Fruit fly (Drosophila melanogaster) whole organism, embryonic: Measurements from ENCODE around the gene kek6.

ENCODE experiments used
- B-H2 ChIP-seq: fragments of 200-800 bp; sonication (Bioruptor generic); optimal IDR thresholded peaks from 2 replicates; lab custom pipeline; 2018; ENCODE audit warnings: missing biosample characterization, mild to moderate bottlenecking, missing genetic modification characterization
- Bteb2 ChIP-seq: fragments of 200-800 bp; sonication (Bioruptor generic); optimal IDR thresholded peaks from 2 replicates; lab custom pipeline; 2016; ENCODE audit warnings: missing biosample characterization, missing genetic modification characterization
- CG10366 ChIP-seq: fragments of 200-800 bp; sonication (Bioruptor generic); IDR thresholded peaks from 2 replicates; pipeline ENCODE4 v1.3.6; 2022; ENCODE audit warnings: missing biosample characterization, missing genetic modification characterization
- CG11093 ChIP-seq: fragments of 200-800 bp; sonication (Bioruptor generic); IDR thresholded peaks from 3 replicates; pipeline ENCODE4 v1.3.6; 2022; ENCODE audit warnings: missing biosample characterization, missing genetic modification characterization
- CG11398 ChIP-seq: fragments of 200-800 bp; sonication (Bioruptor generic); optimal IDR thresholded peaks from 2 replicates; lab custom pipeline; 2016; ENCODE audit warnings: missing biosample characterization, missing genetic modification characterization
- CG12236 ChIP-seq: fragments of 200-800 bp; sonication (Bioruptor generic); optimal IDR thresholded peaks from 2 replicates; lab custom pipeline; 2016; ENCODE audit warnings: missing biosample characterization, missing genetic modification characterization
- CG12391 ChIP-seq: fragments of 200-800 bp; sonication (Bioruptor generic); optimal IDR thresholded peaks from 3 replicates; lab custom pipeline; 2018; ENCODE audit warnings: missing biosample characterization, mild to moderate bottlenecking, missing genetic modification characterization, moderate library complexity
- CG12942 ChIP-seq: fragments of 200-800 bp; sonication (Bioruptor generic); optimal IDR thresholded peaks from 3 replicates; lab custom pipeline; 2016; ENCODE audit warnings: missing biosample characterization, missing genetic modification characterization
- CG14050 ChIP-seq: fragments of 200-800 bp; sonication (Bioruptor generic); IDR thresholded peaks from 3 replicates; pipeline ENCODE4 v1.3.6; 2022; ENCODE audit warnings: missing biosample characterization, missing genetic modification characterization
- CG15269 ChIP-seq: fragments of 200-800 bp; sonication (Bioruptor generic); optimal IDR thresholded peaks from 2 replicates; lab custom pipeline; 2018; ENCODE audit warnings: missing biosample characterization, mild to moderate bottlenecking, missing genetic modification characterization, moderate library complexity
- CG15514 ChIP-seq: fragments of 200-800 bp; sonication (Bioruptor generic); optimal IDR thresholded peaks from 3 replicates; lab custom pipeline; 2017; ENCODE audit warnings: missing biosample characterization, missing genetic modification characterization, mild to moderate bottlenecking, moderate library complexity, missing genetic modification reagents
- CG16815 ChIP-seq: fragments of 200-800 bp; sonication (Bioruptor generic); optimal IDR thresholded peaks from 3 replicates; lab custom pipeline; 2017; ENCODE audit warnings: missing biosample characterization, mild to moderate bottlenecking, missing genetic modification characterization
- CG17802 ChIP-seq: fragments of 200-800 bp; sonication (Bioruptor generic); optimal IDR thresholded peaks from 2 replicates; lab custom pipeline; 2018; ENCODE audit warnings: missing biosample characterization, mild to moderate bottlenecking, missing genetic modification characterization, moderate library complexity
- CG2129 ChIP-seq: fragments of 200-800 bp; sonication (Bioruptor generic); IDR thresholded peaks from 2 replicates; pipeline ENCODE4 v1.3.6; 2022; ENCODE audit warnings: missing biosample characterization, missing genetic modification characterization; ENCODE audit not compliant: partially characterized antibody
- CG3163 ChIP-seq: fragments of 200-800 bp; sonication (Bioruptor generic); optimal IDR thresholded peaks from 3 replicates; lab custom pipeline; 2016; ENCODE audit warnings: missing biosample characterization, missing genetic modification characterization
- CG32532 ChIP-seq: fragments of 200-800 bp; sonication (Bioruptor generic); IDR thresholded peaks from 2 replicates; pipeline ENCODE4 v1.3.6; 2022; ENCODE audit warnings: missing biosample characterization, missing genetic modification characterization
- CG32767 ChIP-seq: fragments of 200-800 bp; sonication (Bioruptor generic); IDR thresholded peaks from 2 replicates; pipeline ENCODE4 v1.3.6; 2022; ENCODE audit warnings: missing biosample characterization, missing genetic modification characterization
- CG4730 ChIP-seq: fragments of 200-800 bp; sonication (Bioruptor generic); IDR thresholded peaks from 2 replicates; pipeline ENCODE4 v1.3.6; 2022; ENCODE audit warnings: missing biosample characterization, missing genetic modification characterization
- CG7372 ChIP-seq: fragments of 200-800 bp; sonication (Bioruptor generic); IDR thresholded peaks from 2 replicates; pipeline ENCODE4 v1.3.6; 2022; ENCODE audit warnings: missing biosample characterization, missing genetic modification characterization
- CG8290 ChIP-seq, 3 experiments: fragments of 200-800 bp; sonication (Bioruptor generic); optimal IDR thresholded peaks; 2 replicates each; lab custom pipeline; 2016 to 2019; ENCODE audit warnings: missing biosample characterization in 3 of 3, missing genetic modification characterization in 3 of 3, mild to moderate bottlenecking in 2 of 3, moderate library complexity in 1 of 3
- CG8388 ChIP-seq: fragments of 200-800 bp; sonication (Bioruptor generic); optimal IDR thresholded peaks from 2 replicates; lab custom pipeline; 2019; ENCODE audit warnings: missing biosample characterization, mild to moderate bottlenecking, missing genetic modification characterization, moderate library complexity
- Camta ChIP-seq: fragments of 200-800 bp; sonication (Bioruptor generic); optimal IDR thresholded peaks from 2 replicates; lab custom pipeline; 2016; ENCODE audit warnings: missing biosample characterization, missing genetic modification characterization
- CrebB ChIP-seq: fragments of 200-800 bp; sonication (Bioruptor generic); optimal IDR thresholded peaks from 3 replicates; lab custom pipeline; 2018; ENCODE audit warnings: missing biosample characterization, mild to moderate bottlenecking, missing genetic modification characterization
- D19A ChIP-seq: fragments of 200-800 bp; optimal IDR thresholded peaks from 3 replicates; lab custom pipeline; 2019; ENCODE audit warnings: missing biosample characterization, mild to moderate bottlenecking, missing genetic modification characterization, moderate library complexity
- Dp ChIP-seq: fragments of 200-800 bp; sonication (Bioruptor generic); optimal IDR thresholded peaks from 2 replicates; lab custom pipeline; 2018; ENCODE audit warnings: missing biosample characterization, mild to moderate bottlenecking, missing genetic modification characterization, moderate library complexity
- ERR ChIP-seq: fragments of 200-800 bp; sonication (Bioruptor generic); optimal IDR thresholded peaks from 2 replicates; lab custom pipeline; 2016; ENCODE audit warnings: missing biosample characterization, missing genetic modification characterization
- HHEX ChIP-seq: fragments of 200-800 bp; sonication (Bioruptor generic); optimal IDR thresholded peaks from 3 replicates; lab custom pipeline; 2017; ENCODE audit warnings: missing biosample characterization, mild to moderate bottlenecking, missing genetic modification characterization, missing genetic modification reagents
- Hr78 ChIP-seq, 2 experiments: fragments of 200-800 bp in 1 of 2; fragments of >200 bp in 1 of 2; sonication (Bioruptor generic) in 1 of 2; optimal IDR thresholded peaks; 2 replicates each; lab custom pipeline; 2017 to 2019; ENCODE audit warnings: missing biosample characterization in 2 of 2, missing genetic modification characterization in 2 of 2, mild to moderate bottlenecking in 1 of 2, moderate library complexity in 1 of 2
- MBD-R2 ChIP-seq: fragments of 200-800 bp; sonication (Bioruptor generic); IDR thresholded peaks from 2 replicates; pipeline ENCODE4 v1.3.6; 2022; ENCODE audit warnings: missing biosample characterization, missing genetic modification characterization
- Rfx ChIP-seq: fragments of 200-800 bp; sonication (Bioruptor generic); IDR thresholded peaks from 2 replicates; pipeline ENCODE4 v1.3.6; 2022; ENCODE audit warnings: missing biosample characterization, missing genetic modification characterization
- Taf1 ChIP-seq: fragments of 200-800 bp; sonication (Bioruptor generic); IDR thresholded peaks from 2 replicates; pipeline ENCODE4 v1.3.6; 2022; ENCODE audit warnings: missing biosample characterization, missing genetic modification characterization
- bbx ChIP-seq: fragments of 200-800 bp; sonication (Bioruptor generic); IDR thresholded peaks from 2 replicates; pipeline ENCODE4 v1.3.6; 2022; ENCODE audit warnings: missing biosample characterization, missing genetic modification characterization; ENCODE audit not compliant: partially characterized antibody
- chm ChIP-seq: fragments of 200-800 bp; sonication (Bioruptor generic); IDR thresholded peaks from 2 replicates; pipeline ENCODE4 v1.3.6; 2022; ENCODE audit warnings: missing biosample characterization, missing genetic modification characterization
- crp ChIP-seq, 2 experiments: fragments of 200-800 bp; sonication (Bioruptor generic); optimal IDR thresholded peaks; 2 replicates in 1 of 2; 3 replicates in 1 of 2; lab custom pipeline; 2017; ENCODE audit warnings: missing biosample characterization in 2 of 2, missing genetic modification characterization in 2 of 2, mild to moderate bottlenecking in 1 of 2, moderate library complexity in 1 of 2
- dmrt99B ChIP-seq: fragments of 200-800 bp; sonication (Bioruptor generic); optimal IDR thresholded peaks from 2 replicates; lab custom pipeline; 2018; ENCODE audit warnings: missing biosample characterization, mild to moderate bottlenecking, missing genetic modification characterization, moderate library complexity
- en ChIP-seq: fragments of 200-800 bp; sonication (Bioruptor generic); optimal IDR thresholded peaks from 2 replicates; lab custom pipeline; 2016; ENCODE audit warnings: missing biosample characterization, missing genetic modification characterization
- eve ChIP-seq, 2 experiments: fragments of >200 bp; optimal IDR thresholded peaks; 2 replicates each; lab custom pipeline; 2017; ENCODE audit warnings: missing biosample characterization in 2 of 2, missing genetic modification characterization in 2 of 2
- exex ChIP-seq: fragments of 200-800 bp; sonication (Bioruptor generic); optimal IDR thresholded peaks from 4 replicates; lab custom pipeline; 2018; ENCODE audit warnings: missing biosample characterization, mild to moderate bottlenecking, missing genetic modification characterization, moderate library complexity
- eyg ChIP-seq: fragments of 200-800 bp; sonication (Bioruptor generic); optimal IDR thresholded peaks from 3 replicates; lab custom pipeline; 2016; ENCODE audit warnings: missing biosample characterization, missing genetic modification characterization
- fu2 ChIP-seq: fragments of 200-800 bp; sonication (Bioruptor generic); optimal IDR thresholded peaks from 2 replicates; lab custom pipeline; 2016; ENCODE audit warnings: missing biosample characterization, missing genetic modification characterization
- gsb ChIP-seq: fragments of 200-800 bp; sonication (Bioruptor generic); IDR thresholded peaks from 2 replicates; pipeline ENCODE4 v1.3.6; 2022; ENCODE audit warnings: missing biosample characterization, missing genetic modification characterization
- hkb ChIP-seq, 2 experiments: fragments of 200-800 bp in 1 of 2; fragments of >200 bp in 1 of 2; sonication (Bioruptor generic) in 1 of 2; IDR thresholded peaks in 1 of 2; optimal IDR thresholded peaks in 1 of 2; 2 replicates each; pipeline versions ENCODE4 v1.3.6 to Lab custom; 2017 to 2022; ENCODE audit warnings: missing biosample characterization in 1 of 2, missing genetic modification characterization in 1 of 2
- lov ChIP-seq, 2 experiments: fragments of 200-800 bp in 1 of 2; fragments of >200 bp in 1 of 2; sonication (Bioruptor generic) in 1 of 2; IDR thresholded peaks in 1 of 2; optimal IDR thresholded peaks in 1 of 2; 2 replicates in 1 of 2; 3 replicates in 1 of 2; pipeline versions ENCODE4 v1.3.6 to Lab custom; 2017 to 2022; ENCODE audit warnings: missing biosample characterization in 1 of 2, missing genetic modification characterization in 1 of 2
- nau ChIP-seq: fragments of 200-800 bp; sonication (Bioruptor generic); optimal IDR thresholded peaks from 3 replicates; lab custom pipeline; 2017; ENCODE audit warnings: missing biosample characterization, mild to moderate bottlenecking, missing genetic modification characterization, missing genetic modification reagents
- pzg ChIP-seq: fragments of 200-800 bp; sonication (Bioruptor generic); optimal IDR thresholded peaks from 3 replicates; lab custom pipeline; 2018; ENCODE audit warnings: missing biosample characterization, mild to moderate bottlenecking, missing genetic modification characterization, moderate library complexity
- sc ChIP-seq, 3 experiments: fragments of >200 bp in 2 of 3; fragments of 200-800 bp in 1 of 3; sonication (Bioruptor generic) in 1 of 3; optimal IDR thresholded peaks; 2 replicates in 2 of 3; 3 replicates in 1 of 3; lab custom pipeline; 2017; ENCODE audit warnings: mild to moderate bottlenecking in 1 of 3, missing biosample characterization in 1 of 3, missing genetic modification characterization in 1 of 3, missing genetic modification reagents in 1 of 3
- unpg ChIP-seq: fragments of 200-800 bp; sonication (Bioruptor generic); optimal IDR thresholded peaks from 3 replicates; lab custom pipeline; 2018; ENCODE audit warnings: missing biosample characterization, mild to moderate bottlenecking, missing genetic modification characterization, moderate library complexity
- zen2 ChIP-seq: fragments of 200-800 bp; sonication (Bioruptor generic); IDR thresholded peaks from 3 replicates; pipeline ENCODE4 v1.3.6; 2022; ENCODE audit warnings: missing biosample characterization, missing genetic modification characterization; ENCODE audit not compliant: partially characterized antibody
- zfh1 ChIP-seq: fragments of 200-800 bp; sonication (Bioruptor generic); IDR thresholded peaks from 3 replicates; pipeline ENCODE4 v1.3.6; 2022; ENCODE audit warnings: missing biosample characterization, missing genetic modification characterization

The kek6 gene

DNA sequence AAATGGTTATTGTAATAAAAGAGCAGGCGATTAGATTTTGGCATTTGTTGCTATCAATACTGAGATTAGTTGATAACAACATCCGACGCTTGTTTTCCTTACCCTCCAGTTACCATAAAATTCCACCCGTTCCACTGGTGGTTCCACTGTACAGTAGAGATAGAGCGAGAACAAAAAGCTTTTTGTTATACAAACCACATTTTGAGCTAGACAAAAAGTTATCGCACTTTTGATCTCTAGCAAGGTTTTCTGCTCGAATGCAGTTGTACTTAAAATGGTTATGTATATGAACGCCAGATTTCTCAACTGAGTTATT is 16.9 kb upstream of the kek6 start (continued):
- TF ChIP-seq CG11398 (GFP tag; lab: Kevin White, UChicago) = no peak
- no peak for TF ChIP-seq CG12942
- no peak for TF ChIP-seq CG17802 (tag; lab: Kevin White, UChicago)
- peak in 1 of 2 experiments; percentile 90 for TF ChIP-seq Hr78 (GFP tag; optimal IDR thresholded peaks at IDR 0.05; lab: Kevin White, UChicago)
- TF ChIP-seq CG3163 (GFP tag; lab: Kevin White, UChicago) = no peak
- no peak for TF ChIP-seq bbx (GFP tag; lab: Robert Waterston, UW)
- no peak for TF ChIP-seq eyg (GFP tag; lab: Kevin White, UChicago)
- TF ChIP-seq Rfx = peak; percentile 13; the same call in 1 of the 2 replicates
- no peak for TF ChIP-seq chm (GFP tag; lab: Robert Waterston, UW)
- no peak for TF ChIP-seq Dp (GFP tag; lab: Kevin White, UChicago)
- TF ChIP-seq CG32767 (GFP tag; lab: Robert Waterston, UW) = no peak
- no peak for TF ChIP-seq Camta (GFP tag; lab: Kevin White, UChicago)
- no peak for TF ChIP-seq Taf1 (GFP tag; lab: Robert Waterston, UW)
- peak; percentile 14 for TF ChIP-seq CG15269 (tag; lab: Kevin White, UChicago)
- no peak for TF ChIP-seq Bteb2
- no peak for TF ChIP-seq lov (optimal IDR thresholded peaks at IDR 0.05; lab: Kevin White, UChicago)
- no peak for TF ChIP-seq lov (GFP tag; IDR thresholded peaks at IDR 0.05; lab: Robert Waterston, UW)
- TF ChIP-seq ERR = no peak
- TF ChIP-seq CG7372 (GFP tag; lab: Robert Waterston, UW) = no peak
- TF ChIP-seq D19A (tag; lab: Kevin White, UChicago) = no peak
- TF ChIP-seq CG11093 = no peak
- TF ChIP-seq CG2129 = no peak
- TF ChIP-seq CG12236 (GFP tag; lab: Kevin White, UChicago) = no peak
- no peak for TF ChIP-seq CG8290 (GFP tag; optimal IDR thresholded peaks at IDR 0.05; lab: Kevin White, UChicago)
- peak in 1 of 2 experiments; percentile 8 for TF ChIP-seq CG8290 (tag; optimal IDR thresholded peaks at IDR 0.05; lab: Kevin White, UChicago)
- no peak for TF ChIP-seq CG32532
- peak; percentile 9 for TF ChIP-seq HHEX (GFP tag; lab: Kevin White, UChicago)
- no peak for TF ChIP-seq hkb (optimal IDR thresholded peaks at IDR 0.05; lab: Kevin White, UChicago)
- no peak for TF ChIP-seq hkb (GFP tag; IDR thresholded peaks at IDR 0.05; lab: Robert Waterston, UW)
- no peak for TF ChIP-seq CG12391 (tag; lab: Kevin White, UChicago)
- TF ChIP-seq pzg (GFP tag; lab: Kevin White, UChicago) = no peak
- TF ChIP-seq exex (tag; lab: Kevin White, UChicago) = peak; percentile 8
- no peak for TF ChIP-seq nau
- TF ChIP-seq CG4730 (GFP tag; lab: Robert Waterston, UW) = no peak
- TF ChIP-seq zfh1 (GFP tag; lab: Robert Waterston, UW) = no peak
- TF ChIP-seq B-H2 = no peak
- TF ChIP-seq crp (GFP tag; optimal IDR thresholded peaks at IDR 0.05; lab: Kevin White, UChicago) = no peak
- no peak for TF ChIP-seq CG10366 (GFP tag; lab: Robert Waterston, UW)
- no peak for TF ChIP-seq CG8388
- TF ChIP-seq en (GFP tag; lab: Kevin White, UChicago) = no peak
- TF ChIP-seq fu2 = no peak
- TF ChIP-seq dmrt99B = no peak
- TF ChIP-seq zen2 (GFP tag; lab: Robert Waterston, UW) = no peak
- TF ChIP-seq MBD-R2 = no peak; the same call in 1 of the 2 replicates
- no peak for TF ChIP-seq gsb (GFP tag; lab: Robert Waterston, UW)
- TF ChIP-seq eve (GFP tag; optimal IDR thresholded peaks at IDR 0.05; lab: Kevin White, UChicago) = peak in 1 of 2 experiments; percentile 74
- no peak for TF ChIP-seq CG15514 (GFP tag; lab: Kevin White, UChicago)
- TF ChIP-seq CrebB (tag; lab: Kevin White, UChicago) = no peak
- no peak for TF ChIP-seq unpg
- no peak for TF ChIP-seq CG14050 (GFP tag; lab: Robert Waterston, UW)
- no peak for TF ChIP-seq CG16815
- TF ChIP-seq sc (optimal IDR thresholded peaks at IDR 0.05; lab: Kevin White, UChicago) = no peak
- TF ChIP-seq sc (GFP tag; optimal IDR thresholded peaks at IDR 0.05; lab: Kevin White, UChicago) = no peak
